Fruit fly (Drosophila melanogaster): Measurements from ENCODE around the gene CG12155.

Gene CG12155

dm6 chrX:7734131-7734930 is 5.8 kb downstream of the CG12155 start, which contains the start of the genes Pdp and Rab39 (continued):
- peak; percentile 57 for TF ChIP-seq CG33213 (GFP tag; optimal IDR thresholded peaks at IDR 0.05)
- peak; percentile 69 for TF ChIP-seq CG17359 (tag; optimal IDR thresholded peaks at IDR 0.05)
- peak; percentile 17 for TF ChIP-seq salm (tag; optimal IDR thresholded peaks at IDR 0.05)
- peak; percentile 86 for TF ChIP-seq CG13775 (GFP tag; optimal IDR thresholded peaks at IDR 0.05)
- peak; percentile 63 for TF ChIP-seq ttk (GFP tag; IDR thresholded peaks at IDR 0.05)
- TF ChIP-seq CG12104 (GFP tag; optimal IDR thresholded peaks at IDR 0.05), result peak; percentile 33
- peak; percentile 82 for TF ChIP-seq bbx (GFP tag; IDR thresholded peaks at IDR 0.05; ENCODE audit: partially characterized antibody)
- peak; percentile 15 for TF ChIP-seq Mes4 (GFP tag; optimal IDR thresholded peaks at IDR 0.05)
- peak; percentile 63 for TF ChIP-seq Oli (tag; optimal IDR thresholded peaks at IDR 0.05)
- peak; percentile 68 for TF ChIP-seq CG18476 (GFP tag; optimal IDR thresholded peaks at IDR 0.05)
- TF ChIP-seq ab (GFP tag; optimal IDR thresholded peaks at IDR 0.05), result peak; percentile 31
- peak; percentile 55 for TF ChIP-seq jumu (GFP tag; optimal IDR thresholded peaks at IDR 0.05)
- TF ChIP-seq Deaf1 (tag; optimal IDR thresholded peaks at IDR 0.05), result peak; percentile 28
- TF ChIP-seq H15 (GFP tag; IDR thresholded peaks at IDR 0.05), result peak; percentile 67; the same call in 1 of the 3 replicates
- TF ChIP-seq CG12942 (GFP tag; optimal IDR thresholded peaks at IDR 0.05), result peak; percentile 66
- TF ChIP-seq ash1 (GFP tag; optimal IDR thresholded peaks at IDR 0.05), result no peak
- peak; percentile 86 for TF ChIP-seq CG6272 (GFP tag; IDR thresholded peaks at IDR 0.05)
- peak; percentile 79 for TF ChIP-seq Chrac-16 (GFP tag; optimal IDR thresholded peaks at IDR 0.05)
- TF ChIP-seq en (GFP tag; optimal IDR thresholded peaks at IDR 0.05), result peak; percentile 20
- TF ChIP-seq hth (optimal IDR thresholded peaks at IDR 0.05), result no peak
- peak; percentile 67 for TF ChIP-seq CG18764 (GFP tag; optimal IDR thresholded peaks at IDR 0.05)
- no peak for TF ChIP-seq HLH3B (GFP tag; IDR thresholded peaks at IDR 0.05)
- TF ChIP-seq br (optimal IDR thresholded peaks at IDR 0.05), result no peak
- peak; percentile 62 for TF ChIP-seq Blimp-1 (GFP tag; optimal IDR thresholded peaks at IDR 0.05)
- peak; percentile 11 for TF ChIP-seq NK7.1 (GFP tag; optimal IDR thresholded peaks at IDR 0.05)
- no peak for TF ChIP-seq Dfd (GFP tag; optimal IDR thresholded peaks at IDR 0.05)
- peak; percentile 70 for TF ChIP-seq CG34376 (GFP tag; optimal IDR thresholded peaks at IDR 0.05)
- peak; percentile 35 for TF ChIP-seq tx (GFP tag; optimal IDR thresholded peaks at IDR 0.05)
- TF ChIP-seq CG13287 (GFP tag; IDR thresholded peaks at IDR 0.05; ENCODE audit: partially characterized antibody), result peak; percentile 94
- peak; percentile 76 for TF ChIP-seq ci (GFP tag; IDR thresholded peaks at IDR 0.05)
- no peak for TF ChIP-seq Asciz (GFP tag; optimal IDR thresholded peaks at IDR 0.05)
- TF ChIP-seq stc (GFP tag; IDR thresholded peaks at IDR 0.05), result 0 out of 2 replicates have a peak, but pooled peaks have one; percentile 50
- no peak for TF ChIP-seq CG3163 (GFP tag; optimal IDR thresholded peaks at IDR 0.05)
- peak; percentile 49; the same call in 1 of the 2 replicates for TF ChIP-seq wdn (GFP tag; IDR thresholded peaks at IDR 0.05)
- no peak for TF ChIP-seq repo (GFP tag; optimal IDR thresholded peaks at IDR 0.05)
- TF ChIP-seq CG6254 (GFP tag; optimal IDR thresholded peaks at IDR 0.05), result no peak
- TF ChIP-seq CG7357 (GFP tag; IDR thresholded peaks at IDR 0.05), result peak; percentile 67; the same call in 2 of the 3 replicates
- peak; percentile 64 for TF ChIP-seq Ets97D (GFP tag; optimal IDR thresholded peaks at IDR 0.05)
- TF ChIP-seq CG6175 (GFP tag; IDR thresholded peaks at IDR 0.05), result 0 out of 3 replicates have a peak, but pooled peaks have one; percentile 57
- TF ChIP-seq CG12155 (GFP tag; optimal IDR thresholded peaks at IDR 0.05), result peak; percentile 95
- TF ChIP-seq fd102C (GFP tag; optimal IDR thresholded peaks at IDR 0.05), result no peak
- TF ChIP-seq Xbp1 (GFP tag; optimal IDR thresholded peaks at IDR 0.05), result peak; percentile 84
- peak; percentile 61; the same call in 1 of the 2 replicates for TF ChIP-seq ssp (GFP tag; IDR thresholded peaks at IDR 0.05)
- no peak for TF ChIP-seq Vsx1 (GFP tag; optimal IDR thresholded peaks at IDR 0.05)
- TF ChIP-seq CG42726 (GFP tag; IDR thresholded peaks at IDR 0.05; ENCODE audit: partially characterized antibody), result peak; percentile 89
- TF ChIP-seq gt (GFP tag; IDR thresholded peaks at IDR 0.05), result peak; percentile 70
- peak; percentile 91 for TF ChIP-seq sens (GFP tag)
- TF ChIP-seq CG7786 (GFP tag; optimal IDR thresholded peaks at IDR 0.05), result peak; percentile 51
- TF ChIP-seq CG6654 (GFP tag; optimal IDR thresholded peaks at IDR 0.05), result no peak
- peak; percentile 54 for TF ChIP-seq CG5245 (GFP tag; optimal IDR thresholded peaks at IDR 0.05)

Measured in whole organism, embryonic.